Fruit fly (Drosophila melanogaster): ENCODE data around the gene Gr10b.

Gene Gr10b

dm6 chrX:11449476-11450119 lies 36.6 kb upstream of the Gr10b start (continued):
- peak; percentile 71 for TF ChIP-seq CG10274 (GFP tag; optimal IDR thresholded peaks at IDR 0.05)
- peak; percentile 76; the same call in 2 of the 3 replicates for TF ChIP-seq gce (GFP tag; IDR thresholded peaks at IDR 0.05)
- peak; percentile 86 for TF ChIP-seq CG9932 (GFP tag; IDR thresholded peaks at IDR 0.05)
- peak; percentile 79 for TF ChIP-seq CG2889 (GFP tag; IDR thresholded peaks at IDR 0.05)
- TF ChIP-seq hkb (optimal IDR thresholded peaks at IDR 0.05), result no peak
- TF ChIP-seq hkb (GFP tag; IDR thresholded peaks at IDR 0.05), result peak; percentile 87
- peak; percentile 85 to 88 for TF ChIP-seq dpn (GFP tag; optimal IDR thresholded peaks at IDR 0.05)
- peak; percentile 60 for TF ChIP-seq CG15011 (GFP tag; optimal IDR thresholded peaks at IDR 0.05)
- TF ChIP-seq Bgb (GFP tag; IDR thresholded peaks at IDR 0.05; ENCODE audit: partially characterized antibody), result no peak
- peak; percentile 81 for TF ChIP-seq CG8089 (GFP tag; optimal IDR thresholded peaks at IDR 0.05)
- TF ChIP-seq CG8388 (GFP tag; optimal IDR thresholded peaks at IDR 0.05), result peak; percentile 80
- peak; percentile 98 for TF ChIP-seq Med (GFP tag)
- TF ChIP-seq Max (GFP tag; optimal IDR thresholded peaks at IDR 0.05), result peak; percentile 65
- TF ChIP-seq CG11696 (GFP tag; IDR thresholded peaks at IDR 0.05), result peak; percentile 66
- peak; percentile 50 for TF ChIP-seq fd102C (GFP tag; optimal IDR thresholded peaks at IDR 0.05)
- TF ChIP-seq Hand (GFP tag; optimal IDR thresholded peaks at IDR 0.05), result peak; percentile 60
- peak; percentile 78 for TF ChIP-seq Nf-YC (tag; optimal IDR thresholded peaks at IDR 0.05)
- TF ChIP-seq B-H1 (GFP tag; IDR thresholded peaks at IDR 0.05), result peak; percentile 85
- TF ChIP-seq CG11695 (GFP tag; IDR thresholded peaks at IDR 0.05), result peak; percentile 87
- no peak for TF ChIP-seq cad (GFP tag; optimal IDR thresholded peaks at IDR 0.05)
- TF ChIP-seq CG10431 (GFP tag; optimal IDR thresholded peaks at IDR 0.05), result peak; percentile 52
- peak; percentile 79 for TF ChIP-seq CG17829 (tag; optimal IDR thresholded peaks at IDR 0.05)
- no peak for TF ChIP-seq sima (GFP tag; optimal IDR thresholded peaks at IDR 0.05)
- TF ChIP-seq CG6175 (GFP tag; IDR thresholded peaks at IDR 0.05), result 0 out of 3 replicates have a peak, but pooled peaks have one; percentile 63
- peak; percentile 87 for TF ChIP-seq HLH3B (GFP tag; IDR thresholded peaks at IDR 0.05)
- TF ChIP-seq hth (optimal IDR thresholded peaks at IDR 0.05), result no peak
- TF ChIP-seq vfl (GFP tag; optimal IDR thresholded peaks at IDR 0.05), result peak; percentile 65
- TF ChIP-seq ftz-f1 (GFP tag; optimal IDR thresholded peaks at IDR 0.05), result peak; percentile 26
- peak; percentile 73 for TF ChIP-seq nmo (GFP tag; optimal IDR thresholded peaks at IDR 0.05)
- TF ChIP-seq ems (GFP tag; optimal IDR thresholded peaks at IDR 0.05), result peak; percentile 85
- peak; percentile 77 for TF ChIP-seq Ssrp (tag; optimal IDR thresholded peaks at IDR 0.05)
- TF ChIP-seq CG4820 (GFP tag; optimal IDR thresholded peaks at IDR 0.05), result peak; percentile 75
- no peak for TF ChIP-seq zf30C (GFP tag; optimal IDR thresholded peaks at IDR 0.05)
- TF ChIP-seq gcm2 (GFP tag; optimal IDR thresholded peaks at IDR 0.05), result peak; percentile 70
- peak; percentile 90 for TF ChIP-seq tap (tag; optimal IDR thresholded peaks at IDR 0.05)
- TF ChIP-seq CG33557 (GFP tag; optimal IDR thresholded peaks at IDR 0.05), result peak; percentile 50
- TF ChIP-seq gsb-n (tag; optimal IDR thresholded peaks at IDR 0.05), result peak; percentile 68
- peak; percentile 88 for TF ChIP-seq lmd (GFP tag; IDR thresholded peaks at IDR 0.05)
- TF ChIP-seq CG17186 (GFP tag; optimal IDR thresholded peaks at IDR 0.05), result no peak
- TF ChIP-seq CG1792 (GFP tag; optimal IDR thresholded peaks at IDR 0.05), result peak; percentile 84
- TF ChIP-seq HLH54F (GFP tag; optimal IDR thresholded peaks at IDR 0.05), result peak; percentile 83
- TF ChIP-seq CG12219 (GFP tag; optimal IDR thresholded peaks at IDR 0.05), result peak; percentile 90
- TF ChIP-seq Blimp-1 (GFP tag; optimal IDR thresholded peaks at IDR 0.05), result peak; percentile 76
- TF ChIP-seq ac (GFP tag; optimal IDR thresholded peaks at IDR 0.05), result peak; percentile 17
- peak; percentile 95 for TF ChIP-seq zen (tag; optimal IDR thresholded peaks at IDR 0.05)
- TF ChIP-seq Dbx (GFP tag; IDR thresholded peaks at IDR 0.05), result peak; percentile 79
- TF ChIP-seq hbn (GFP tag; IDR thresholded peaks at IDR 0.05; ENCODE audit: partially characterized antibody), result no peak
- peak; percentile 69 to 88 for TF ChIP-seq Hr51 (GFP tag; optimal IDR thresholded peaks at IDR 0.05)
- peak; percentile 86 for TF ChIP-seq CG9609 (GFP tag; optimal IDR thresholded peaks at IDR 0.05)
- no peak for TF ChIP-seq pita (GFP tag; optimal IDR thresholded peaks at IDR 0.05)
